Worm (Caenorhabditis elegans) whole organism, L4/young adult: Measurements from ENCODE around the gene Y68A4A.13.

ENCODE experiments used
- W03F9.2 ChIP-seq: fragments of 150-350 bp; optimal IDR thresholded peaks from 2 replicates; lab custom pipeline; 2014; ENCODE audit warnings: missing biosample characterization, missing genetic modification characterization
- dao-5 ChIP-seq: sonication (generic microtip); optimal IDR thresholded peaks from 2 replicates; lab custom pipeline; 2016; ENCODE audit warnings: missing genotype, missing genetic modification characterization, moderate library complexity, missing compliant biosample characterization
- him-1 ChIP-seq: sonication (generic microtip); optimal IDR thresholded peaks from 2 replicates; lab custom pipeline; 2016; ENCODE audit warnings: missing genotype, missing genetic modification reagents, missing genetic modification characterization, missing compliant biosample characterization

The Y68A4A.13 gene

ce11 chrV:17182045-17182444, 25.9 kb downstream of the Y68A4A.13 start, which contains the start of gene srh-159:
TSS of gene srh-159 (plus strand) at chrV:17182345.
- TF ChIP-seq him-1 (tag; lab: Kevin White, UChicago) = no peak
- no peak for TF ChIP-seq dao-5 (tag; lab: Kevin White, UChicago)
- TF ChIP-seq W03F9.2 = no peak

ce11 chrV:17178457-17178856, 29.5 kb downstream of the Y68A4A.13 start, which contains the start of gene srh-174:
TSS of gene srh-174 (plus strand) at chrV:17178757.
- no peak for TF ChIP-seq him-1 (tag; lab: Kevin White, UChicago)
- TF ChIP-seq dao-5 (tag; lab: Kevin White, UChicago) = no peak
- no peak for TF ChIP-seq W03F9.2

DNA sequence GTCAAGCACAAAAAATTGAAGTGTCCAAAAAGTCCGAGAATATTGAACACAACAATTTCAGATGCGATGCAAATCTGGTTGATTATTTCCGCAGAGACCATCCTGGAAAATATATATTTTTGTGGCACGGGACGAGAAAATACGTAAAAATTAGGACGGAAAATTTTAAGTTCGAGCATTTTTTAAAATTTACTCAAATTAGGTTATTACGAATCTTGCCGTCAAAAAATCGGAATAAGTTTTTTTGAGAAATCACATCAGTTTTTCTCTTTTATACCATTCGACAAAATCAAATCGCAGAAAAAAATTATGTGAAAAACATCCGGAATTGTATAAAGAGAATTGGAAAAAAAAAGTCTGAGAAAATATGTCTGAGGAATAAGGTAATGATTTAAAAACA, 30.0 kb downstream of the Y68A4A.13 start, which contains the start of gene srsx-1:
TSS of gene srsx-1 (minus strand) at position 101 of the 400 bp plus-strand sequence.
- TF ChIP-seq him-1 (tag; lab: Kevin White, UChicago) (no peak), dao-5 (tag; lab: Kevin White, UChicago) (no peak), W03F9.2 (no peak)

ce11 chrV:17173738-17174137, 34.2 kb downstream of the Y68A4A.13 start, which contains the start of gene srbc-25:
TSS of gene srbc-25 (plus strand) at chrV:17174038.
- TF ChIP-seq W03F9.2 (no peak), dao-5 (tag; lab: Kevin White, UChicago) (no peak), him-1 (tag; lab: Kevin White, UChicago) (no peak)

- TF ChIP-seq dao-5 (tag; lab: Kevin White, UChicago) (no peak), him-1 (tag; lab: Kevin White, UChicago) (no peak), W03F9.2 (no peak)
Measured at ce11 chrV:17171551-17171950, 36.4 kb downstream of the Y68A4A.13 start, which contains the start of gene srbc-26. TSS of gene srbc-26 (plus strand) at chrV:17171851.

DNA sequence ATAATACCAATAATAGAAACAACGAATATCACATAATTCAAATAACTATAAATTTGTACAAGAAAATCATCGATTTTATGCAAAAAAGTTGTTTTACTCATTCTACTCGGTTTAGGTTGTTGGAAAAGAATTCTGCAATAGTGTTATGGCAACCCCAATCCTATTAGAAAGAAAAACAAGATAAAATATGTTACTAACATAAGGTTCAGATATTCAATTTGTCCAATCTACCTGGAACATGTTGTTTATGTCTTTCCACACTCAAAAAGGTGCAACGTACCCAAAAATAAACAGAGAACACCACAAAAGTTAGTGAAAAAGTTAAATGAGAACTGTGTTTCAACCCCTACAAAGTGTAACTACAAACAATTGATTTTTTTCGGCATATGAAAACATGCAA, 37.1 kb downstream of the Y68A4A.13 start, which contains the start of gene srw-51:
TSS of gene srw-51 (minus strand) at position 101 of the 400 bp plus-strand sequence.
- TF ChIP-seq him-1 (tag; lab: Kevin White, UChicago) (no peak), dao-5 (tag; lab: Kevin White, UChicago) (no peak), W03F9.2 (no peak)

DNA sequence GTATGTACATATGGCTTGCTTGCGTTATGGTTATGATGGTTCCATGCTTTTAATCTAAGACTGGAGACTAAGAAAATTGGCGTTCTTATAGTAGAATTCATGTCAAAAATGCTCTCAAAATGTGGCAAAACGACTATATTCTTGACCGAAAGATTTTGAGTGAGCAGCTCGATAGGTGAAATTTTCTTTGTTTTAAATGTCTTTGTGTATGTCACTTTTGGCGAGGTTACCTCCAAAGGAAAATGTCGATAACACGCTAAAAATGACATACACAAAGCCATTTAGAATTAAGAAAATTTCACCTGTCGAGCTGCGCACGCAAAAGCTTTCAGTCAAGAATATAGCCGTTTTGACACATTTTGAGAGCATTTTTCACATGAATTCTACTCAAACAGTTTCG, 40.5 kb downstream of the Y68A4A.13 start, which contains the start of gene srz-66:
TSS of gene srz-66 (minus strand) at position 101 of the 400 bp plus-strand sequence.
- TF ChIP-seq dao-5 (tag; lab: Kevin White, UChicago) = no peak
- no peak for TF ChIP-seq him-1 (tag; lab: Kevin White, UChicago)

- no peak for TF ChIP-seq W03F9.2
- TF ChIP-seq dao-5 (tag; lab: Kevin White, UChicago) = no peak
- TF ChIP-seq him-1 (tag; lab: Kevin White, UChicago) = no peak
Measured at ce11 chrV:17165409-17165808, 42.5 kb downstream of the Y68A4A.13 start, which contains the start of gene srh-102. TSS of gene srh-102 (minus strand) at chrV:17165509.

DNA sequence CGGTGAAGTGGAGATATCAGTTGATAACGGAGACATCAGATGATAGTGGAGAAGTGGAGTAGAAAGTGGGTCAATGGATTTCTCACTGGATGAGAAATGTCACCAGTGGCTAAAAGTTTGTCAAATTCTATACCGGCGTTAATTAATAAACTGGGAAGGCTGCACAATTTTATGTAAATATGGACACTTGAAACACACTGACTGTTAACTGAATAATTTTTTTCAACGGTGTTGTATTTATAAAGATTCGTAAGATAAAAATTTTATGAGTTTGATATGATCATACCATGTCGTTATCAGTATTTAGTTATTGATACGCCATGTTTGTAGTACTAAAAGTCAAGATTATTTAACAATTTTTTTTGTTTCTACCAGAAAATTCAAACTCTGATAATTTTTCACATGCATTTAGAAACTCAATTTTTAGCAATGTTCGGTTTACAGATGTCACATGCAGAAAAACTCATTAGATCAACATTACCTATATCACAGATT, 48.5 kb downstream of the Y68A4A.13 start, which contains the start of gene F40D4.12:
TSS of gene F40D4.12 (plus strand) at position 445 of the 495 bp plus-strand sequence.
- TF ChIP-seq him-1 (tag; lab: Kevin White, UChicago) (no peak), W03F9.2 (no peak), dao-5 (tag; lab: Kevin White, UChicago) (no peak)
